Worm (Caenorhabditis elegans) whole organism, midembryonic: ENCODE data around the gene xpo-1.

Experiments
- cog-1 ChIP-seq: sonication (generic microtip); optimal IDR thresholded peaks from 2 replicates; lab custom pipeline; 2016; ENCODE audit warnings: missing genetic modification characterization, missing compliant biosample characterization
- flt-1 ChIP-seq: fragments of 200-800 bp; sonication (Bioruptor generic); IDR thresholded peaks from 2 replicates; pipeline ENCODE4 v1.3.6; 2022; ENCODE audit warnings: missing genetic modification characterization, missing compliant biosample characterization
- tab-1 ChIP-seq: fragments of 200-800 bp; sonication (Bioruptor generic); IDR thresholded peaks from 2 replicates; pipeline ENCODE4 v1.3.6; 2022; ENCODE audit warnings: missing genetic modification characterization, missing compliant biosample characterization
- ztf-23 ChIP-seq: fragments of 200-800 bp; sonication (Bioruptor generic); IDR thresholded peaks from 2 replicates; pipeline ENCODE4 v1.3.6; 2022; ENCODE audit warnings: missing genetic modification reagents, missing genetic modification characterization, missing compliant biosample characterization

ce11 chrV:7785117-7785516 is 19.7 kb upstream of the xpo-1 start, which contains the start of gene C26F1.1:
- TF ChIP-seq cog-1 (tag; lab: Kevin White, UChicago) (no peak), ztf-23 (GFP tag; lab: Robert Waterston, UW) (no peak), flt-1 (no peak), tab-1 (GFP tag; lab: Robert Waterston, UW) (no peak)
